Fruit fly (Drosophila melanogaster) whole organism, embryonic: ENCODE measurements around the gene CG14659.

ENCODE experiments used
- Bdp1 ChIP-seq: fragments of 200-800 bp; sonication (Bioruptor generic); optimal IDR thresholded peaks from 3 replicates; lab custom pipeline; 2016; ENCODE audit warnings: missing biosample characterization, missing genetic modification characterization
- CG10431 ChIP-seq: fragments of 200-800 bp; sonication (Bioruptor generic); optimal IDR thresholded peaks from 3 replicates; lab custom pipeline; 2018; ENCODE audit warnings: missing biosample characterization, mild to moderate bottlenecking, missing genetic modification characterization
- CG10654 ChIP-seq: fragments of 200-800 bp; sonication (Bioruptor generic); optimal IDR thresholded peaks from 2 replicates; lab custom pipeline; 2016; ENCODE audit warnings: missing biosample characterization, missing genetic modification characterization
- CG12104 ChIP-seq: fragments of 200-800 bp; sonication (Bioruptor generic); optimal IDR thresholded peaks from 3 replicates; lab custom pipeline; 2016; ENCODE audit warnings: missing biosample characterization, missing genetic modification characterization
- CG15479 ChIP-seq: fragments of 200-800 bp; sonication (Bioruptor generic); optimal IDR thresholded peaks from 3 replicates; lab custom pipeline; 2019; ENCODE audit warnings: missing biosample characterization, mild to moderate bottlenecking, missing genetic modification characterization, moderate library complexity
- CG15696 ChIP-seq: fragments of 200-800 bp; sonication (Bioruptor generic); optimal IDR thresholded peaks from 2 replicates; lab custom pipeline; 2019; ENCODE audit warnings: missing biosample characterization, mild to moderate bottlenecking, missing genetic modification characterization, moderate library complexity
- CG17829 ChIP-seq: fragments of 200-800 bp; optimal IDR thresholded peaks from 2 replicates; lab custom pipeline; 2019; ENCODE audit warnings: missing biosample characterization, mild to moderate bottlenecking, missing genetic modification characterization, moderate library complexity
- CG18619 ChIP-seq: fragments of 200-800 bp; sonication (Bioruptor generic); optimal IDR thresholded peaks from 3 replicates; lab custom pipeline; 2017; ENCODE audit warnings: missing biosample characterization, mild to moderate bottlenecking, missing genetic modification characterization
- CG31365 ChIP-seq: fragments of 200-800 bp; sonication (Bioruptor generic); optimal IDR thresholded peaks from 2 replicates; lab custom pipeline; 2018; ENCODE audit warnings: missing biosample characterization, mild to moderate bottlenecking, missing genetic modification characterization
- CG3838 ChIP-seq: fragments of 200-800 bp; sonication (Bioruptor generic); optimal IDR thresholded peaks from 3 replicates; lab custom pipeline; 2016; ENCODE audit warnings: missing biosample characterization, missing genetic modification characterization
- CG4617 ChIP-seq: fragments of 200-800 bp; sonication (Bioruptor generic); optimal IDR thresholded peaks from 3 replicates; lab custom pipeline; 2016; ENCODE audit warnings: missing biosample characterization, missing genetic modification characterization, borderline replicate concordance
- CG4730 ChIP-seq: fragments of 200-800 bp; sonication (Bioruptor generic); IDR thresholded peaks from 2 replicates; pipeline ENCODE4 v1.3.6; 2022; ENCODE audit warnings: missing biosample characterization, missing genetic modification characterization
- CG6813 ChIP-seq: fragments of 200-800 bp; sonication (Bioruptor generic); optimal IDR thresholded peaks from 2 replicates; lab custom pipeline; 2017; ENCODE audit warnings: missing biosample characterization, missing genetic modification characterization, mild to moderate bottlenecking, moderate library complexity, missing genetic modification reagents
- CG7963 ChIP-seq: fragments of 200-800 bp; sonication (Bioruptor generic); IDR thresholded peaks from 3 replicates; pipeline ENCODE4 v1.3.6; 2022; ENCODE audit warnings: missing biosample characterization, missing genetic modification characterization; ENCODE audit not compliant: partially characterized antibody
- CG8290 ChIP-seq, 3 experiments: fragments of 200-800 bp; sonication (Bioruptor generic); optimal IDR thresholded peaks; 2 replicates each; lab custom pipeline; 2016 to 2019; ENCODE audit warnings: missing biosample characterization in 3 of 3, missing genetic modification characterization in 3 of 3, mild to moderate bottlenecking in 2 of 3, moderate library complexity in 1 of 3
- CG8924 ChIP-seq: fragments of 200-800 bp; optimal IDR thresholded peaks from 3 replicates; lab custom pipeline; 2019; ENCODE audit warnings: missing biosample characterization, mild to moderate bottlenecking, missing genetic modification characterization, moderate library complexity
- CG9727 ChIP-seq: fragments of 200-800 bp; sonication (Bioruptor generic); optimal IDR thresholded peaks from 3 replicates; lab custom pipeline; 2017; ENCODE audit warnings: missing biosample characterization, mild to moderate bottlenecking, missing genetic modification characterization
- CG9876 ChIP-seq: fragments of 200-800 bp; sonication (Bioruptor generic); optimal IDR thresholded peaks from 2 replicates; lab custom pipeline; 2016; ENCODE audit warnings: missing biosample characterization, missing genetic modification characterization
- CTCF ChIP-seq: fragments of 200-800 bp; sonication (Bioruptor generic); optimal IDR thresholded peaks from 2 replicates; lab custom pipeline; 2017; ENCODE audit warnings: missing biosample characterization, mild to moderate bottlenecking, missing genetic modification characterization, moderate library complexity
- D19B ChIP-seq: fragments of 200-800 bp; sonication (Bioruptor generic); optimal IDR thresholded peaks from 2 replicates; lab custom pipeline; 2017; ENCODE audit warnings: missing biosample characterization, mild to moderate bottlenecking, missing genetic modification characterization
- Dad ChIP-seq: fragments of 200-800 bp; sonication (Bioruptor generic); optimal IDR thresholded peaks from 3 replicates; lab custom pipeline; 2016; ENCODE audit warnings: missing biosample characterization, missing genetic modification characterization
- Dek ChIP-seq: fragments of 200-800 bp; sonication (Bioruptor generic); optimal IDR thresholded peaks from 3 replicates; lab custom pipeline; 2019; ENCODE audit warnings: missing biosample characterization, mild to moderate bottlenecking, missing genetic modification characterization, moderate library complexity
- Dp ChIP-seq: fragments of 200-800 bp; sonication (Bioruptor generic); optimal IDR thresholded peaks from 2 replicates; lab custom pipeline; 2018; ENCODE audit warnings: missing biosample characterization, mild to moderate bottlenecking, missing genetic modification characterization, moderate library complexity
- ERR ChIP-seq: fragments of 200-800 bp; sonication (Bioruptor generic); optimal IDR thresholded peaks from 2 replicates; lab custom pipeline; 2016; ENCODE audit warnings: missing biosample characterization, missing genetic modification characterization
- H2.0 ChIP-seq: fragments of 200-800 bp; sonication (Bioruptor generic); IDR thresholded peaks from 2 replicates; pipeline ENCODE4 v1.3.6; 2022; ENCODE audit warnings: missing biosample characterization, missing genetic modification characterization
- Kr ChIP-seq: fragments of 200-800 bp; sonication (Bioruptor generic); optimal IDR thresholded peaks from 2 replicates; lab custom pipeline; 2017; ENCODE audit warnings: missing biosample characterization, mild to moderate bottlenecking, missing genetic modification characterization
- MESR4 ChIP-seq: fragments of 200-800 bp; sonication (Bioruptor generic); optimal IDR thresholded peaks from 2 replicates; lab custom pipeline; 2018; ENCODE audit warnings: missing biosample characterization, mild to moderate bottlenecking, missing genetic modification characterization, moderate library complexity
- Neu2 ChIP-seq: fragments of 200-800 bp; sonication (Bioruptor generic); optimal IDR thresholded peaks from 3 replicates; lab custom pipeline; 2016; ENCODE audit warnings: missing biosample characterization, missing genetic modification characterization, borderline replicate concordance
- YL-1 ChIP-seq: fragments of 200-800 bp; sonication (Bioruptor generic); optimal IDR thresholded peaks from 3 replicates; lab custom pipeline; 2017; ENCODE audit warnings: missing biosample characterization, mild to moderate bottlenecking, missing genetic modification characterization
- al ChIP-seq: fragments of 200-800 bp; sonication (Bioruptor generic); IDR thresholded peaks from 2 replicates; pipeline ENCODE4 v1.3.6; 2022; ENCODE audit warnings: missing biosample characterization, missing genetic modification characterization
- bbx ChIP-seq: fragments of 200-800 bp; sonication (Bioruptor generic); IDR thresholded peaks from 2 replicates; pipeline ENCODE4 v1.3.6; 2022; ENCODE audit warnings: missing biosample characterization, missing genetic modification characterization; ENCODE audit not compliant: partially characterized antibody
- corto ChIP-seq: fragments of 200-800 bp; sonication (Bioruptor generic); optimal IDR thresholded peaks from 2 replicates; lab custom pipeline; 2016; ENCODE audit warnings: missing biosample characterization, mild to moderate bottlenecking, missing genetic modification characterization, moderate library complexity
- dm ChIP-seq: fragments of 200-800 bp; sonication (Bioruptor generic); optimal IDR thresholded peaks from 3 replicates; lab custom pipeline; 2016; ENCODE audit warnings: missing biosample characterization, missing genetic modification characterization
- dmrt11E ChIP-seq: fragments of 200-800 bp; sonication (Bioruptor generic); optimal IDR thresholded peaks from 3 replicates; lab custom pipeline; 2018; ENCODE audit warnings: missing biosample characterization, mild to moderate bottlenecking, missing genetic modification characterization, moderate library complexity
- eyg ChIP-seq: fragments of 200-800 bp; sonication (Bioruptor generic); optimal IDR thresholded peaks from 3 replicates; lab custom pipeline; 2016; ENCODE audit warnings: missing biosample characterization, missing genetic modification characterization
- kay ChIP-seq: fragments of 200-800 bp; sonication (Bioruptor generic); optimal IDR thresholded peaks from 2 replicates; lab custom pipeline; 2016; ENCODE audit warnings: missing biosample characterization, missing genetic modification characterization
- klu ChIP-seq: fragments of 200-800 bp; sonication (Bioruptor generic); IDR thresholded peaks from 2 replicates; pipeline ENCODE4 v1.3.6; 2022; ENCODE audit warnings: missing biosample characterization, missing genetic modification characterization
- lab ChIP-seq: fragments of 200-800 bp; sonication (Bioruptor generic); optimal IDR thresholded peaks from 3 replicates; lab custom pipeline; 2017; ENCODE audit warnings: missing biosample characterization, missing genetic modification characterization, mild to moderate bottlenecking, moderate library complexity, missing genetic modification reagents
- lilli ChIP-seq: fragments of 200-800 bp; sonication (Bioruptor generic); optimal IDR thresholded peaks from 3 replicates; lab custom pipeline; 2016; ENCODE audit warnings: missing biosample characterization, missing genetic modification characterization
- mld ChIP-seq: fragments of 200-800 bp; sonication (Bioruptor generic); IDR thresholded peaks from 3 replicates; pipeline ENCODE4 v1.3.6; 2022; ENCODE audit warnings: missing biosample characterization, missing genetic modification characterization; ENCODE audit not compliant: partially characterized antibody
- nau ChIP-seq: fragments of 200-800 bp; sonication (Bioruptor generic); optimal IDR thresholded peaks from 3 replicates; lab custom pipeline; 2017; ENCODE audit warnings: missing biosample characterization, mild to moderate bottlenecking, missing genetic modification characterization, missing genetic modification reagents
- nerfin-2 ChIP-seq: fragments of 200-800 bp; sonication (Bioruptor generic); IDR thresholded peaks from 2 replicates; pipeline ENCODE4 v1.3.6; 2022; ENCODE audit warnings: missing biosample characterization, missing genetic modification characterization; ENCODE audit not compliant: partially characterized antibody
- oc ChIP-seq: fragments of 200-800 bp; sonication (Bioruptor generic); optimal IDR thresholded peaks from 2 replicates; lab custom pipeline; 2018; ENCODE audit warnings: missing biosample characterization, mild to moderate bottlenecking, missing genetic modification characterization, moderate library complexity
- pum ChIP-seq: fragments of 200-800 bp; sonication (Bioruptor generic); optimal IDR thresholded peaks from 2 replicates; lab custom pipeline; 2016; ENCODE audit warnings: missing biosample characterization, missing genetic modification characterization
- run ChIP-seq: fragments of 200-800 bp; sonication (Bioruptor generic); optimal IDR thresholded peaks from 3 replicates; lab custom pipeline; 2018; ENCODE audit warnings: missing biosample characterization, mild to moderate bottlenecking, missing genetic modification characterization
- sima ChIP-seq: fragments of 200-800 bp; sonication (Bioruptor generic); optimal IDR thresholded peaks from 2 replicates; lab custom pipeline; 2016; ENCODE audit warnings: missing biosample characterization, missing genetic modification characterization
- sob ChIP-seq: fragments of 200-800 bp; sonication (Bioruptor generic); IDR thresholded peaks from 2 replicates; pipeline ENCODE4 v1.3.6; 2022; ENCODE audit warnings: missing biosample characterization, missing genetic modification characterization
- sug ChIP-seq: fragments of 200-800 bp; optimal IDR thresholded peaks from 2 replicates; lab custom pipeline; 2019; ENCODE audit warnings: missing biosample characterization, mild to moderate bottlenecking, missing genetic modification characterization, moderate library complexity
- tll ChIP-seq, 2 experiments: fragments of 200-800 bp in 1 of 2; fragments of >200 bp in 1 of 2; sonication (Bioruptor generic) in 1 of 2; optimal IDR thresholded peaks; 2 replicates each; lab custom pipeline; 2017 to 2019; ENCODE audit warnings: missing biosample characterization in 2 of 2, missing genetic modification characterization in 2 of 2, mild to moderate bottlenecking in 1 of 2, moderate library complexity in 1 of 2
- twi ChIP-seq: fragments of 200-800 bp; optimal IDR thresholded peaks from 2 replicates; lab custom pipeline; 2019; ENCODE audit warnings: missing biosample characterization, mild to moderate bottlenecking, missing genetic modification characterization, moderate library complexity
- unpg ChIP-seq: fragments of 200-800 bp; sonication (Bioruptor generic); optimal IDR thresholded peaks from 3 replicates; lab custom pipeline; 2018; ENCODE audit warnings: missing biosample characterization, mild to moderate bottlenecking, missing genetic modification characterization, moderate library complexity

CG14659 gene

DNA sequence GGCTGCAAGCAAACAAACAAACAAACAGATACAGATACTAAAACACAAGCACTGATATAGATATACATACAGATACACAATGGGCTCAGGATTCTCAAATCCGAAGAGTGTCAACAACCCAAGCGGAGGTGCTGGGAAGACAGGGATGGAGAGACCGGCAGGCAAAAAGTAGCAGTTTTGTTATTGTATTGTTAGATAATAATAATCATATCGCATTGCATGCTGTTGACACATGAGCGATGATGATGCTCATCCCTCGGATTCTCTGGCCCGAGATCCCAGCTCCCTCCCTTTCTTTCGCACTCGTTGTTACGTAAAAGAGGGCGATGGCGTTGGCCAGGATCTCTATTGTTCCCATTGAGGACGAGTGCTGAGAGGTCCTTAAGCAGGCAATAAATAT, 32.7 kb upstream of the CG14659 start:
- no peak for TF ChIP-seq lilli (GFP tag; lab: Kevin White, UChicago)
- TF ChIP-seq MESR4 (GFP tag; lab: Kevin White, UChicago): no peak
- no peak for TF ChIP-seq dm (GFP tag; lab: Kevin White, UChicago)
- no peak for TF ChIP-seq CG9876
- TF ChIP-seq CG8290 (GFP tag; optimal IDR thresholded peaks at IDR 0.05; lab: Kevin White, UChicago): no peak
- TF ChIP-seq CG8290 (tag; optimal IDR thresholded peaks at IDR 0.05; lab: Kevin White, UChicago): no peak
- no peak for TF ChIP-seq kay (GFP tag; lab: Kevin White, UChicago)
- peak; percentile 23 for TF ChIP-seq twi (tag; lab: Kevin White, UChicago)
- no peak for TF ChIP-seq al
- no peak for TF ChIP-seq YL-1
- no peak for TF ChIP-seq pum (GFP tag; lab: Kevin White, UChicago)
- no peak for TF ChIP-seq bbx (GFP tag; lab: Robert Waterston, UW)
- no peak for TF ChIP-seq Bdp1 (GFP tag; lab: Kevin White, UChicago)
- no peak for TF ChIP-seq run (tag; lab: Kevin White, UChicago)
- no peak for TF ChIP-seq lab (GFP tag; lab: Kevin White, UChicago)
- no peak for TF ChIP-seq Dp (GFP tag; lab: Kevin White, UChicago)
- TF ChIP-seq CTCF: no peak
- no peak for TF ChIP-seq CG4617
- no peak for TF ChIP-seq CG3838 (GFP tag; lab: Kevin White, UChicago)
- no peak for TF ChIP-seq klu (GFP tag; lab: Robert Waterston, UW)
- peak; percentile 28 for TF ChIP-seq CG17829
- TF ChIP-seq eyg (GFP tag; lab: Kevin White, UChicago): no peak
- TF ChIP-seq CG10654 (GFP tag; lab: Kevin White, UChicago): no peak
- peak in 1 of 2 experiments; percentile 79 for TF ChIP-seq tll (GFP tag; optimal IDR thresholded peaks at IDR 0.05; lab: Kevin White, UChicago)
- peak; percentile 80 for TF ChIP-seq Kr (GFP tag; lab: Kevin White, UChicago)
- TF ChIP-seq CG18619 (GFP tag; lab: Kevin White, UChicago): no peak
- no peak for TF ChIP-seq sug (tag; lab: Kevin White, UChicago)
- peak; percentile 10 for TF ChIP-seq CG15696 (tag; lab: Kevin White, UChicago)
- no peak for TF ChIP-seq CG7963
- TF ChIP-seq CG12104: no peak
- TF ChIP-seq Neu2 (GFP tag; lab: Kevin White, UChicago): no peak
- no peak for TF ChIP-seq CG9727 (GFP tag; lab: Kevin White, UChicago)
- no peak for TF ChIP-seq CG10431 (GFP tag; lab: Kevin White, UChicago)
- TF ChIP-seq H2.0 (GFP tag; lab: Robert Waterston, UW): no peak
- no peak for TF ChIP-seq nau (GFP tag; lab: Kevin White, UChicago)
- no peak for TF ChIP-seq corto
- TF ChIP-seq dmrt11E (tag; lab: Kevin White, UChicago): peak; percentile 58
- TF ChIP-seq CG15479 (GFP tag; lab: Kevin White, UChicago): peak; percentile 72
- no peak for TF ChIP-seq unpg (GFP tag; lab: Kevin White, UChicago)
- TF ChIP-seq nerfin-2 (GFP tag; lab: Robert Waterston, UW): no peak
- no peak for TF ChIP-seq D19B (GFP tag; lab: Kevin White, UChicago)
- no peak for TF ChIP-seq CG4730
- TF ChIP-seq CG6813 (GFP tag; lab: Kevin White, UChicago): no peak
- TF ChIP-seq Dek: no peak
- TF ChIP-seq Dad: no peak
- TF ChIP-seq sima (GFP tag; lab: Kevin White, UChicago): no peak
- no peak for TF ChIP-seq ERR
- no peak for TF ChIP-seq CG31365 (tag; lab: Kevin White, UChicago)
- no peak for TF ChIP-seq mld
- TF ChIP-seq sob: no peak
- TF ChIP-seq oc: peak; percentile 53
- TF ChIP-seq CG8924 (tag; lab: Kevin White, UChicago): no peak
